Fruit fly (Drosophila melanogaster) whole organism, embryonic: Measurements from ENCODE around the gene CG14646.

Experiments used
- Antp ChIP-seq: fragments of 200-800 bp; sonication (Bioruptor generic); optimal IDR thresholded peaks from 3 replicates; lab custom pipeline; 2016; ENCODE audit warnings: missing biosample characterization, missing genetic modification characterization
- Asciz ChIP-seq: fragments of 200-800 bp; sonication (Bioruptor generic); optimal IDR thresholded peaks from 2 replicates; lab custom pipeline; 2017; ENCODE audit warnings: missing biosample characterization, mild to moderate bottlenecking, missing genetic modification characterization, missing genetic modification reagents
- CG1024 ChIP-seq: fragments of 200-800 bp; sonication (Bioruptor generic); IDR thresholded peaks from 2 replicates; pipeline ENCODE4 v1.3.6; 2022; ENCODE audit warnings: missing biosample characterization, missing genetic modification characterization
- CG12769 ChIP-seq: fragments of 200-800 bp; sonication (Bioruptor generic); optimal IDR thresholded peaks from 2 replicates; lab custom pipeline; 2019; ENCODE audit warnings: missing biosample characterization, mild to moderate bottlenecking, missing genetic modification characterization, moderate library complexity
- CG15514 ChIP-seq: fragments of 200-800 bp; sonication (Bioruptor generic); optimal IDR thresholded peaks from 3 replicates; lab custom pipeline; 2017; ENCODE audit warnings: missing biosample characterization, missing genetic modification characterization, mild to moderate bottlenecking, moderate library complexity, missing genetic modification reagents
- CG16813 ChIP-seq: fragments of 200-800 bp; sonication (Bioruptor generic); IDR thresholded peaks from 3 replicates; pipeline ENCODE4 v1.3.6; 2022; ENCODE audit warnings: missing biosample characterization, missing genetic modification characterization; ENCODE audit not compliant: partially characterized antibody
- CG17359 ChIP-seq: fragments of 200-800 bp; sonication (Bioruptor generic); optimal IDR thresholded peaks from 3 replicates; lab custom pipeline; 2018; ENCODE audit warnings: missing biosample characterization, mild to moderate bottlenecking, missing genetic modification characterization, moderate library complexity
- CG18262 ChIP-seq: fragments of 200-800 bp; optimal IDR thresholded peaks from 3 replicates; lab custom pipeline; 2019; ENCODE audit warnings: missing biosample characterization, mild to moderate bottlenecking, missing genetic modification characterization, moderate library complexity
- CG30020 ChIP-seq: fragments of 200-800 bp; optimal IDR thresholded peaks from 2 replicates; lab custom pipeline; 2019; ENCODE audit warnings: missing biosample characterization, mild to moderate bottlenecking, missing genetic modification characterization, moderate library complexity
- CG3163 ChIP-seq: fragments of 200-800 bp; sonication (Bioruptor generic); optimal IDR thresholded peaks from 3 replicates; lab custom pipeline; 2016; ENCODE audit warnings: missing biosample characterization, missing genetic modification characterization
- CG3407 ChIP-seq: fragments of 200-800 bp; sonication (Bioruptor generic); optimal IDR thresholded peaks from 2 replicates; lab custom pipeline; 2018; ENCODE audit warnings: missing biosample characterization, mild to moderate bottlenecking, missing genetic modification characterization
- CG34376 ChIP-seq: fragments of 200-800 bp; sonication (Bioruptor generic); optimal IDR thresholded peaks from 2 replicates; lab custom pipeline; 2018; ENCODE audit warnings: missing biosample characterization, mild to moderate bottlenecking, missing genetic modification characterization
- CG5180 ChIP-seq: fragments of 200-800 bp; sonication (Bioruptor generic); optimal IDR thresholded peaks from 3 replicates; lab custom pipeline; 2017; ENCODE audit warnings: missing biosample characterization, missing genetic modification characterization, mild to moderate bottlenecking, moderate library complexity, missing genetic modification reagents
- CG5953 ChIP-seq: fragments of 200-800 bp; sonication (Bioruptor generic); IDR thresholded peaks from 2 replicates; pipeline ENCODE4 v1.3.6; 2022; ENCODE audit warnings: missing biosample characterization, missing genetic modification characterization
- CG7357 ChIP-seq: fragments of 200-800 bp; sonication (Bioruptor generic); IDR thresholded peaks from 3 replicates; pipeline ENCODE4 v1.3.6; 2022; ENCODE audit warnings: missing biosample characterization, missing genetic modification characterization
- CG7839 ChIP-seq: fragments of 200-800 bp; sonication (Bioruptor generic); optimal IDR thresholded peaks from 3 replicates; lab custom pipeline; 2018; ENCODE audit warnings: missing biosample characterization, mild to moderate bottlenecking, missing genetic modification characterization, moderate library complexity
- CG8290 ChIP-seq, 3 experiments: fragments of 200-800 bp; sonication (Bioruptor generic); optimal IDR thresholded peaks; 2 replicates each; lab custom pipeline; 2016 to 2019; ENCODE audit warnings: missing biosample characterization in 3 of 3, missing genetic modification characterization in 3 of 3, mild to moderate bottlenecking in 2 of 3, moderate library complexity in 1 of 3
- CG8765 ChIP-seq: fragments of 200-800 bp; sonication (Bioruptor generic); IDR thresholded peaks from 2 replicates; pipeline ENCODE4 v1.3.6; 2022; ENCODE audit warnings: missing biosample characterization, missing genetic modification characterization
- CG9727 ChIP-seq: fragments of 200-800 bp; sonication (Bioruptor generic); optimal IDR thresholded peaks from 3 replicates; lab custom pipeline; 2017; ENCODE audit warnings: missing biosample characterization, mild to moderate bottlenecking, missing genetic modification characterization
- D19B ChIP-seq: fragments of 200-800 bp; sonication (Bioruptor generic); optimal IDR thresholded peaks from 2 replicates; lab custom pipeline; 2017; ENCODE audit warnings: missing biosample characterization, mild to moderate bottlenecking, missing genetic modification characterization
- Deaf1 ChIP-seq: fragments of 200-800 bp; optimal IDR thresholded peaks from 3 replicates; lab custom pipeline; 2019; ENCODE audit warnings: missing biosample characterization, mild to moderate bottlenecking, missing genetic modification characterization, moderate library complexity
- Gug ChIP-seq: fragments of 200-800 bp; sonication (Bioruptor generic); IDR thresholded peaks from 4 replicates; pipeline ENCODE4 v1.3.6; 2022; ENCODE audit warnings: missing biosample characterization, missing genetic modification characterization
- Hsf ChIP-seq: fragments of 200-800 bp; sonication (Bioruptor generic); optimal IDR thresholded peaks from 3 replicates; lab custom pipeline; 2016; ENCODE audit warnings: missing biosample characterization, missing genetic modification characterization
- Med ChIP-seq: fragments of 200-800 bp; sonication (Bioruptor generic); peaks from one replicate; lab custom pipeline; 2016; ENCODE audit warnings: missing biosample characterization, missing genetic modification characterization, mild to moderate bottlenecking, inconsistent platforms, moderate library complexity
- NFAT ChIP-seq: fragments of 200-800 bp; sonication (Bioruptor generic); IDR thresholded peaks from 2 replicates; pipeline ENCODE4 v1.3.6; 2022; ENCODE audit warnings: missing biosample characterization, missing genetic modification characterization
- Sry-δ ChIP-seq: fragments of 200-800 bp; sonication (Bioruptor generic); optimal IDR thresholded peaks from 2 replicates; lab custom pipeline; 2016; ENCODE audit warnings: missing biosample characterization, missing genetic modification characterization
- TFAM ChIP-seq: fragments of 200-800 bp; sonication (Bioruptor generic); optimal IDR thresholded peaks from 2 replicates; lab custom pipeline; 2017; ENCODE audit warnings: missing biosample characterization, missing genetic modification characterization, inconsistent platforms
- Trl ChIP-seq, 3 experiments: fragments of >200 bp in 2 of 3; fragments of 200-800 bp in 1 of 3; sonication (Bioruptor generic) in 1 of 3; optimal IDR thresholded peaks; 2 replicates in 1 of 3; 3 replicates in 2 of 3; lab custom pipeline; 2016 to 2017; ENCODE audit warnings: missing biosample characterization in 1 of 3, missing genetic modification characterization in 1 of 3
- Vsx1 ChIP-seq: fragments of 200-800 bp; sonication (Bioruptor generic); optimal IDR thresholded peaks from 2 replicates; lab custom pipeline; 2017; ENCODE audit warnings: missing biosample characterization, mild to moderate bottlenecking, missing genetic modification characterization, missing genetic modification reagents
- cg ChIP-seq: fragments of 200-800 bp; sonication (Bioruptor generic); optimal IDR thresholded peaks from 3 replicates; lab custom pipeline; 2019; ENCODE audit warnings: missing biosample characterization, mild to moderate bottlenecking, missing genetic modification characterization, moderate library complexity
- ci ChIP-seq: fragments of 200-800 bp; sonication (Bioruptor generic); IDR thresholded peaks from 3 replicates; pipeline ENCODE4 v1.3.6; 2022; ENCODE audit warnings: missing biosample characterization, missing genetic modification characterization
- fd3F ChIP-seq: fragments of 200-800 bp; sonication (Bioruptor generic); optimal IDR thresholded peaks from 2 replicates; lab custom pipeline; 2018; ENCODE audit warnings: missing biosample characterization, mild to moderate bottlenecking, missing genetic modification characterization, moderate library complexity
- fd96Cb ChIP-seq: fragments of 200-800 bp; sonication (Bioruptor generic); optimal IDR thresholded peaks from 2 replicates; lab custom pipeline; 2018; ENCODE audit warnings: missing biosample characterization, mild to moderate bottlenecking, missing genetic modification characterization, moderate library complexity
- fu2 ChIP-seq: fragments of 200-800 bp; sonication (Bioruptor generic); optimal IDR thresholded peaks from 2 replicates; lab custom pipeline; 2016; ENCODE audit warnings: missing biosample characterization, missing genetic modification characterization
- hkb ChIP-seq, 2 experiments: fragments of 200-800 bp in 1 of 2; fragments of >200 bp in 1 of 2; sonication (Bioruptor generic) in 1 of 2; IDR thresholded peaks in 1 of 2; optimal IDR thresholded peaks in 1 of 2; 2 replicates each; pipeline versions ENCODE4 v1.3.6 to Lab custom; 2017 to 2022; ENCODE audit warnings: missing biosample characterization in 1 of 2, missing genetic modification characterization in 1 of 2
- inv ChIP-seq: fragments of 200-800 bp; sonication (Bioruptor generic); IDR thresholded peaks from 2 replicates; pipeline ENCODE4 v1.3.6; 2022; ENCODE audit warnings: missing biosample characterization, missing genetic modification characterization; ENCODE audit not compliant: partially characterized antibody
- kah ChIP-seq: fragments of 200-800 bp; sonication (Bioruptor generic); optimal IDR thresholded peaks from 2 replicates; lab custom pipeline; 2018; ENCODE audit warnings: missing biosample characterization, mild to moderate bottlenecking, missing genetic modification characterization
- klu ChIP-seq: fragments of 200-800 bp; sonication (Bioruptor generic); IDR thresholded peaks from 2 replicates; pipeline ENCODE4 v1.3.6; 2022; ENCODE audit warnings: missing biosample characterization, missing genetic modification characterization
- nau ChIP-seq: fragments of 200-800 bp; sonication (Bioruptor generic); optimal IDR thresholded peaks from 3 replicates; lab custom pipeline; 2017; ENCODE audit warnings: missing biosample characterization, mild to moderate bottlenecking, missing genetic modification characterization, missing genetic modification reagents
- nom ChIP-seq: fragments of 200-800 bp; sonication (Bioruptor generic); optimal IDR thresholded peaks from 2 replicates; lab custom pipeline; 2017; ENCODE audit warnings: missing biosample characterization, missing genetic modification characterization, mild to moderate bottlenecking, moderate library complexity, missing genetic modification reagents
- sens-2 ChIP-seq: fragments of 200-800 bp; sonication (Bioruptor generic); IDR thresholded peaks from 2 replicates; pipeline ENCODE4 v1.3.6; 2022; ENCODE audit warnings: missing biosample characterization, missing genetic modification characterization
- stwl ChIP-seq: fragments of 200-800 bp; sonication (Bioruptor generic); optimal IDR thresholded peaks from 3 replicates; lab custom pipeline; 2018; ENCODE audit warnings: missing biosample characterization, mild to moderate bottlenecking, missing genetic modification characterization, moderate library complexity
- vvl ChIP-seq: fragments of 200-800 bp; sonication (Bioruptor generic); IDR thresholded peaks from 2 replicates; pipeline ENCODE4 v1.3.6; 2022; ENCODE audit warnings: missing biosample characterization, missing genetic modification characterization

Gene CG14646

DNA sequence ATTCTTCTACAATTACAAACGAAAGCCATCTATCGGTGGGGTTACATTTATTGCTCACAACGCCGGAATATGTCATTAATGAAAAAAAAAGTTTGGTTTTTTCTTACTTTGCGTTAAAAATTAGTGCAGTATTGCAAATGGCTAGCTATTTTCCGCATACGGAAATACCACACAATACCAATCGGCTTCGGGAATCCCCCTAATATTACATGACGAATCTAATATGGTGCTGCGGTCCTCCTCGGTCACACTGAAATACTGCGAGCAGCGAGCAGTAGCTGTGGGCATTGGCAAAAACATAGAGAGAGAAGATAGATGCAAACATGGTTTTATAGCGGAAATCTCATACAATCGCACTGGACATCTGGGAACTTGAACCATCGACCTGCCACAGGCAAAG is 2.7 kb upstream of the CG14646 start, which contains the start of gene tub (continued):
- no peak for TF ChIP-seq fu2 (GFP tag; lab: Kevin White, UChicago)

- TF ChIP-seq CG17359 (tag; lab: Kevin White, UChicago) (peak; percentile 1), cg (GFP tag; lab: Kevin White, UChicago) (peak; percentile 32), CG1024 (GFP tag; lab: Robert Waterston, UW) (no peak), vvl (0 out of 2 replicates have a peak, but pooled peaks have one; percentile 28), CG34376 (GFP tag; lab: Kevin White, UChicago) (no peak), Deaf1 (tag; lab: Kevin White, UChicago) (peak; percentile 78), Med (peak; percentile 57), CG16813 (GFP tag; lab: Robert Waterston, UW) (no peak), CG15514 (GFP tag; lab: Kevin White, UChicago) (peak; percentile 24), klu (GFP tag; lab: Robert Waterston, UW) (no peak), hkb (optimal IDR thresholded peaks at IDR 0.05; lab: Kevin White, UChicago) (no peak), hkb (GFP tag; IDR thresholded peaks at IDR 0.05; lab: Robert Waterston, UW) (0 out of 2 replicates have a peak, but pooled peaks have one; percentile 13), Trl (optimal IDR thresholded peaks at IDR 0.05; lab: Kevin White, UChicago) (peak in 1 of 2 experiments; percentile 6), Trl (GFP tag; optimal IDR thresholded peaks at IDR 0.05; lab: Kevin White, UChicago) (no peak), stwl (tag; lab: Kevin White, UChicago) (no peak), ci (GFP tag; lab: Robert Waterston, UW) (0 out of 3 replicates have a peak, but pooled peaks have one; percentile 34), D19B (GFP tag; lab: Kevin White, UChicago) (no peak), NFAT (peak; percentile 17; the same call in 1 of the 2 replicates), CG12769 (tag; lab: Kevin White, UChicago) (peak; percentile 88), CG3163 (GFP tag; lab: Kevin White, UChicago) (peak; percentile 17), CG8290 (GFP tag; optimal IDR thresholded peaks at IDR 0.05; lab: Kevin White, UChicago) (no peak), CG8290 (tag; optimal IDR thresholded peaks at IDR 0.05; lab: Kevin White, UChicago) (peak in 1 of 2 experiments; percentile 33), CG5180 (GFP tag; lab: Kevin White, UChicago) (peak; percentile 83)
- TF ChIP-seq, all 482 proteins: peak for 14
These were observed 4.0 kb downstream of the CG14646 start, which contains the start of gene CG34112 for dm6 chr3R:4394117-4394516. Gene CG34112, minus strand, starts transcription at chr3R:4394259.

DNA sequence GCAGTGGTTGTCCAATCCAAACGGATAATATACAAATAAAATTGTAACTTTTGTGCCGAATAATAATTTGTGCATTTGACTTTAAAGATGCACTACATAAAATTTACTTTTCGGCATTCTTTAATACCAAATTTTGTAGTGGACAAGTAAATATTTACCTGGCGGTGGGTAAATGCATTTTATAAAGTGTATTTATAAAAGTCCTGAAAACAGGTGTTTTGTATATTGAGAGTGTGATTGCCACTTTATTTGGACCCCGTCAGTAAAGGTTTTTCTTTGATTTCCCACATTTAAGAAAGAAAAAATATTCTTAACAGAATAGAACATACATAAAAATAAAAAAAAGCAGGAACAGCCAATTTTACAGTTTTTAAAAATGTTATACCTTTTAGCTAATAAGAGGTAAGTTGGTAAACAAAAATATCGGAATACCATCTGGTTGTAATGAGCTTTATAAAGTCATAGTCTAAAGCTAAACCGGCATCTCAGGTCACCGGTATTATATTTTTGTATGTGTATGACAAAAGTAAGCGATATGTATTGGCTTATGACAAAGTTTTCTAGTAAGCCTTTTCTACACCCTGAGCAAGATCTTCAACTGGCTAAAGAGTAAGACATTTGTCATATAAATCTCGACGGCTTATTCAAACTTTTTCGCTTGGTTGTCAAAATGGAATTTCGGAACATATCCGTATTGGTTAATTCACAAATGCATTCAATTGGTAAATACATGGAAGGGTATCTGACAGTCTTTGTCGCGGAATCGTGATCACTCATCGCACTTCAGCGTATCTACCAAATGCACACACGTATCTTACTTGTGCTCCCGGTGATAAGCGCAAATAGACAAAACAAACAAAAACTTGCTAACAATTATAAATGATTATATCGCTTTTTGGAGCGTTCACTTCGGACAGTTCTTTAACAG is 4.8 kb downstream of the CG14646 start:
- TF ChIP-seq CG5953 (GFP tag; lab: Robert Waterston, UW): peak; percentile 85
- no peak for TF ChIP-seq inv (GFP tag; lab: Robert Waterston, UW)
- peak; percentile 57 for TF ChIP-seq kah (GFP tag; lab: Kevin White, UChicago)
- peak; percentile 82 for TF ChIP-seq Asciz
- TF ChIP-seq CG7357: peak; percentile 79
- TF ChIP-seq CG18262 (tag; lab: Kevin White, UChicago): peak; percentile 89
- TF ChIP-seq sens-2 (GFP tag; lab: Robert Waterston, UW): peak; percentile 53; the same call in 1 of the 2 replicates
- TF ChIP-seq CG7839: peak; percentile 94
- TF ChIP-seq CG3407: peak; percentile 70
- peak; percentile 84 for TF ChIP-seq nau (GFP tag; lab: Kevin White, UChicago)
- peak; percentile 79 for TF ChIP-seq fd3F (GFP tag; lab: Kevin White, UChicago)
- peak; percentile 9 for TF ChIP-seq Vsx1
- TF ChIP-seq Gug (GFP tag; lab: Robert Waterston, UW): peak; percentile 81
- peak; percentile 65 for TF ChIP-seq Sry-δ (GFP tag; lab: Kevin White, UChicago)
- TF ChIP-seq nom (GFP tag; lab: Kevin White, UChicago): no peak
- peak; percentile 91 for TF ChIP-seq Hsf (GFP tag; lab: Kevin White, UChicago)
- TF ChIP-seq fd96Cb (tag; lab: Kevin White, UChicago): peak; percentile 84
- no peak for TF ChIP-seq TFAM
- TF ChIP-seq CG30020 (tag; lab: Kevin White, UChicago): peak; percentile 14
- TF ChIP-seq CG8765 (GFP tag; lab: Robert Waterston, UW): peak; percentile 23; the same call in 1 of the 2 replicates
- peak; percentile 90 for TF ChIP-seq Antp (GFP tag; lab: Kevin White, UChicago)
- TF ChIP-seq CG9727 (GFP tag; lab: Kevin White, UChicago): peak; percentile 82
